5 worm cellular contexts compared by ENCODE assay signal in the genomic region with DNA sequence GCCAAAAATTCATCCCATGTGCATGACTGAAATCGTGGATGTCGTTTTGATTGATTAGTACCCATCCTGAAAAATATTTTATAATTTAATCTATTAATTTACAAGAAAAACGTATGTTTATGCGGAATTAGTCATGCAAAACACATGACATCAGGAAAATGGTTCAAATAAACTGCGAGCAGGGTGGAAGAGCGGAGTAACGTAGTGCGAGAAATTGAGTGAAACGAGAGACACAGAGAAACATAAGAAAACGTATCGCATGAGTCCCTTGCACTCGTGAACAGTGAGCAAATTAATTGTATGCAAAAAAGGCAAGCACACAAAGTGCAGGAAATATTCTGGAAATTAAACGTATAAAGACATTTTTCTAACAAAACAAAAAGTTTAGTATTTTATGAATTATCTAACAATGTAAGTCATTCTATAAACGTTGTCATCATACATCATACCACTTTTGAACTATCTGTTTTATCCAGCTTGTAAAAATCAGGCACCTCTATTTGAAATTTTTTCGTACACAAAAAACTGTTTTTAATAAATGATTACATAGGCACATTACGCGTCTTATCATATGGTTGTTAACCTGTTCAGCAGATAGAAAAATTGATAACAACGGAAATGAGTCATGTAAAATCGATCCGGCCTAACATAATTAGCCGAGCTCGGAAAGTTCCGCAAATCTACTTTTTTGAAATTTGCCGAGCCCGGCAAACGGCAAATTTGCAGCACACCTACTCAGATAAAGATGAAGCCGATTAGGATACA.
TF ChIP-seq lines count a peak whose summit lies in the region.

A gene (minus strand): TSS at position 66 of the 765 bp plus-strand sequence.

TF ChIP-seq in whole organism, L1 larva, 84 proteins besides CTCF, POLR2A, EP300 and RAD21 (continues in another document):
- no peak for TF ChIP-seq fkh-4 (tag; optimal IDR thresholded peaks at IDR 0.05; lab: Kevin White, UChicago; ENCODE audit: borderline replicate concordance)
- peak in 2 of 3 experiments; percentile 34 to 49 for TF ChIP-seq dpl-1 (GFP tag; optimal IDR thresholded peaks at IDR 0.05; lab: Kevin White, UChicago)
- TF ChIP-seq hlh-17 (GFP tag; optimal IDR thresholded peaks at IDR 0.05; lab: Kevin White, UChicago; ENCODE audit: borderline replicate concordance), result no peak
- TF ChIP-seq sox-4 (tag; optimal IDR thresholded peaks at IDR 0.05; lab: Kevin White, UChicago), result peak; percentile 2
- no peak for TF ChIP-seq zip-4 (GFP tag; optimal IDR thresholded peaks at IDR 0.05; lab: Kevin White, UChicago)
- no peak for TF ChIP-seq irx-1 (tag; optimal IDR thresholded peaks at IDR 0.05; lab: Kevin White, UChicago)
- TF ChIP-seq rnt-1 (tag; optimal IDR thresholded peaks at IDR 0.05; lab: Kevin White, UChicago), result peak; percentile 43
- TF ChIP-seq unc-86 (tag; optimal IDR thresholded peaks at IDR 0.05; lab: Kevin White, UChicago), result peak; percentile 11
- no peak for TF ChIP-seq pax-3 (tag; optimal IDR thresholded peaks at IDR 0.05; lab: Kevin White, UChicago)
- TF ChIP-seq ceh-90 (tag; optimal IDR thresholded peaks at IDR 0.05; lab: Kevin White, UChicago), result no peak
- TF ChIP-seq ces-1 (GFP tag; optimal IDR thresholded peaks at IDR 0.05; lab: Kevin White, UChicago), result no peak
- no peak for TF ChIP-seq tlp-1 (tag; optimal IDR thresholded peaks at IDR 0.05; lab: Kevin White, UChicago)
- TF ChIP-seq nhr-19 (GFP tag; conservative IDR thresholded peaks at IDR 0.05; lab: Robert Waterston, UW), result 0 out of 2 replicates have a peak, but pooled peaks have one; percentile 24
- TF ChIP-seq ceh-82 (tag; optimal IDR thresholded peaks at IDR 0.05; lab: Kevin White, UChicago), result peak in 2 of 3 experiments; percentile 17 to 52
- TF ChIP-seq mep-1 (tag; optimal IDR thresholded peaks at IDR 0.05; lab: Kevin White, UChicago), result peak; percentile 84

TF ChIP-seq in whole organism, L3 larva, 47 proteins besides CTCF, POLR2A, EP300 and RAD21 (continues in another document):
- TF ChIP-seq lin-15B (tag; optimal IDR thresholded peaks at IDR 0.05; lab: Kevin White, UChicago) (peak; percentile 49), nhr-76 (tag; optimal IDR thresholded peaks at IDR 0.05; lab: Kevin White, UChicago) (no peak), ztf-4 (tag; optimal IDR thresholded peaks at IDR 0.05; lab: Kevin White, UChicago) (no peak), nhr-43 (tag; optimal IDR thresholded peaks at IDR 0.05; lab: Kevin White, UChicago; ENCODE audit: poor library complexity, severe bottlenecking) (no peak), sea-2 (GFP tag; optimal IDR thresholded peaks at IDR 0.05; lab: Kevin White, UChicago) (no peak), nhr-12 (tag; optimal IDR thresholded peaks at IDR 0.05; lab: Kevin White, UChicago) (no peak), fkh-10 (GFP tag; optimal IDR thresholded peaks at IDR 0.05; lab: Kevin White, UChicago) (no peak), nfya-1 (tag; optimal IDR thresholded peaks at IDR 0.05; lab: Kevin White, UChicago; ENCODE audit: insufficient read depth) (peak; percentile 60), ama-1 (optimal IDR thresholded peaks at IDR 0.05; lab: Kevin White, UChicago) (no peak), nhr-67 (tag; optimal IDR thresholded peaks at IDR 0.05; lab: Kevin White, UChicago) (no peak), snpc-4 (tag; optimal IDR thresholded peaks at IDR 0.05; lab: Kevin White, UChicago) (peak; percentile 47), nhr-237 (tag; optimal IDR thresholded peaks at IDR 0.05; lab: Kevin White, UChicago) (no peak), mml-1 (tag; optimal IDR thresholded peaks at IDR 0.05; lab: Kevin White, UChicago) (no peak), tbx-2 (tag; optimal IDR thresholded peaks at IDR 0.05; lab: Kevin White, UChicago) (no peak), hmg-11 (tag; optimal IDR thresholded peaks at IDR 0.05; lab: Kevin White, UChicago) (peak; percentile 76), egl-27 (tag; optimal IDR thresholded peaks at IDR 0.05; lab: Kevin White, UChicago) (no peak), elt-1 (tag; optimal IDR thresholded peaks at IDR 0.05; lab: Kevin White, UChicago) (no peak)

TF ChIP-seq in whole organism, early embryonic, 17 proteins besides CTCF, POLR2A, EP300 and RAD21:
- TF ChIP-seq F13C5.2 (tag; optimal IDR thresholded peaks at IDR 0.05; lab: Kevin White, UChicago), result peak; percentile 36
- TF ChIP-seq ets-7 (tag; optimal IDR thresholded peaks at IDR 0.05; lab: Kevin White, UChicago), result no peak
TF ChIP-seq in whole organism, early embryonic: peak in this region for 1.

TF ChIP-seq in whole organism, midembryonic, 9 proteins besides CTCF, POLR2A, EP300 and RAD21:
- no peak for TF ChIP-seq tab-1 (GFP tag; IDR thresholded peaks at IDR 0.05; lab: Robert Waterston, UW)
- TF ChIP-seq ztf-23 (GFP tag; IDR thresholded peaks at IDR 0.05; lab: Robert Waterston, UW), result no peak
- peak; percentile 30 for TF ChIP-seq cog-1 (tag; optimal IDR thresholded peaks at IDR 0.05; lab: Kevin White, UChicago)
- TF ChIP-seq klf-2 (GFP tag; conservative IDR thresholded peaks at IDR 0.05; lab: Robert Waterston, UW), result no peak
- no peak for TF ChIP-seq T22C8.4 (GFP tag; IDR thresholded peaks at IDR 0.05; lab: Robert Waterston, UW)
- TF ChIP-seq ztf-29 (GFP tag; IDR thresholded peaks at IDR 0.05; lab: Robert Waterston, UW), result no peak
- TF ChIP-seq flt-1 (GFP tag; IDR thresholded peaks at IDR 0.05; lab: Robert Waterston, UW), result 0 out of 2 replicates have a peak, but pooled peaks have one; percentile 9
- TF ChIP-seq med-1 (GFP tag; optimal IDR thresholded peaks at IDR 0.05; lab: Kevin White, UChicago; ENCODE audit: insufficient read depth), result no peak
- no peak for TF ChIP-seq ref-1 (GFP tag; conservative IDR thresholded peaks at IDR 0.05; lab: Robert Waterston, UW)

TF ChIP-seq in whole organism, young adult, 124 proteins besides CTCF, POLR2A, EP300 and RAD21 (continues in another document):
- TF ChIP-seq ceh-58 (GFP tag; IDR thresholded peaks at IDR 0.05; lab: Robert Waterston, UW) (no peak), die-1 (tag; optimal IDR thresholded peaks at IDR 0.05; lab: Kevin White, UChicago) (no peak), B0035.1 (tag; optimal IDR thresholded peaks at IDR 0.05; lab: Kevin White, UChicago) (no peak), nhr-80 (tag; optimal IDR thresholded peaks at IDR 0.05; lab: Kevin White, UChicago) (peak; percentile 25), tbx-9 (tag; optimal IDR thresholded peaks at IDR 0.05; lab: Kevin White, UChicago; ENCODE audit: borderline replicate concordance) (no peak), lir-1 (GFP tag; conservative IDR thresholded peaks at IDR 0.05; lab: Robert Waterston, UW) (no peak), aptf-2 (GFP tag; conservative IDR thresholded peaks at IDR 0.05; lab: Robert Waterston, UW) (no peak), attf-5 (GFP tag; optimal IDR thresholded peaks at IDR 0.05; lab: Kevin White, UChicago) (peak; percentile 57), F37B4.10 (GFP tag; IDR thresholded peaks at IDR 0.05; lab: Robert Waterston, UW) (no peak), K11D2.4 (GFP tag; IDR thresholded peaks at IDR 0.05; lab: Robert Waterston, UW) (no peak), tlf-1 (GFP tag; optimal IDR thresholded peaks at IDR 0.05; lab: Kevin White, UChicago) (no peak), bed-1 (GFP tag; IDR thresholded peaks at IDR 0.05; lab: Robert Waterston, UW) (no peak), mel-28 (tag; optimal IDR thresholded peaks at IDR 0.05; lab: Kevin White, UChicago; ENCODE audit: borderline replicate concordance) (no peak), lin-54 (GFP tag; optimal IDR thresholded peaks at IDR 0.05; lab: Kevin White, UChicago) (no peak), snpc-3.4 (tag; optimal IDR thresholded peaks at IDR 0.05; lab: Kevin White, UChicago) (no peak), ceh-40 (GFP tag; IDR thresholded peaks at IDR 0.05; lab: Robert Waterston, UW) (no peak), snpc-4 (GFP tag; optimal IDR thresholded peaks at IDR 0.05; lab: Kevin White, UChicago) (no peak), snpc-4 (tag; optimal IDR thresholded peaks at IDR 0.05; lab: Kevin White, UChicago) (no peak), ztf-26 (tag; optimal IDR thresholded peaks at IDR 0.05; lab: Kevin White, UChicago) (no peak), B0336.3 (GFP tag; IDR thresholded peaks at IDR 0.05; lab: Robert Waterston, UW) (no peak), attf-3 (GFP tag; conservative IDR thresholded peaks at IDR 0.05; lab: Robert Waterston, UW) (peak; percentile 89), ztf-25 (GFP tag; IDR thresholded peaks at IDR 0.05; lab: Robert Waterston, UW) (no peak), dox-1 (GFP tag; IDR thresholded peaks at IDR 0.05; lab: Robert Waterston, UW) (no peak), gei-17 (GFP tag; optimal IDR thresholded peaks at IDR 0.05; lab: Kevin White, UChicago) (no peak), Y67H2A.10 (GFP tag; conservative IDR thresholded peaks at IDR 0.05; lab: Robert Waterston, UW) (no peak), ztf-6 (GFP tag; IDR thresholded peaks at IDR 0.05; lab: Robert Waterston, UW) (no peak), F33H1.4 (GFP tag; IDR thresholded peaks at IDR 0.05; lab: Robert Waterston, UW) (no peak), unc-130 (GFP tag; optimal IDR thresholded peaks at IDR 0.05; lab: Kevin White, UChicago) (no peak), ceh-91 (GFP tag; IDR thresholded peaks at IDR 0.05; lab: Robert Waterston, UW) (no peak), K12H6.12 (tag; optimal IDR thresholded peaks at IDR 0.05; lab: Kevin White, UChicago) (no peak), Y56A3A.18 (GFP tag; IDR thresholded peaks at IDR 0.05; lab: Robert Waterston, UW) (no peak), dpl-1 (GFP tag; optimal IDR thresholded peaks at IDR 0.05; lab: Kevin White, UChicago) (no peak), egl-18 (GFP tag; IDR thresholded peaks at IDR 0.05; lab: Robert Waterston, UW) (no peak), pha-4 (tag; optimal IDR thresholded peaks at IDR 0.05; lab: Kevin White, UChicago) (no peak), ceh-27 (GFP tag; optimal IDR thresholded peaks at IDR 0.05; lab: Kevin White, UChicago) (no peak), nhr-120 (GFP tag; IDR thresholded peaks at IDR 0.05; lab: Robert Waterston, UW) (no peak), madf-6 (GFP tag; IDR thresholded peaks at IDR 0.05; lab: Robert Waterston, UW) (no peak), ztf-18 (tag; optimal IDR thresholded peaks at IDR 0.05; lab: Kevin White, UChicago) (no peak), nfya-1 (tag; optimal IDR thresholded peaks at IDR 0.05; lab: Kevin White, UChicago; ENCODE audit: borderline replicate concordance, insufficient read depth) (no peak), lin-35 (GFP tag; optimal IDR thresholded peaks at IDR 0.05; lab: Kevin White, UChicago) (peak in 1 of 3 experiments; percentile 37), hmg-1.2 (GFP tag; IDR thresholded peaks at IDR 0.05; lab: Robert Waterston, UW) (peak; percentile 61; the same call in 1 of the 2 replicates), lin-40 (tag; optimal IDR thresholded peaks at IDR 0.05; lab: Kevin White, UChicago) (peak; percentile 9), sea-2 (GFP tag; IDR thresholded peaks at IDR 0.05; lab: Robert Waterston, UW) (no peak), nhr-179 (tag; optimal IDR thresholded peaks at IDR 0.05; lab: Kevin White, UChicago) (no peak)
